Fruit fly (Drosophila melanogaster): ENCODE results near the gene CG16863.

dm6 chr2L:13829540-13829939, 38.8 kb downstream of the CG16863 start, which contains the start of the genes Arpc1 and Orc5:
- TF ChIP-seq CG1233 (GFP tag; optimal IDR thresholded peaks at IDR 0.05) (no peak), fd64A (GFP tag; optimal IDR thresholded peaks at IDR 0.05) (no peak), CG13424 (tag; optimal IDR thresholded peaks at IDR 0.05) (no peak), CG6272 (GFP tag; IDR thresholded peaks at IDR 0.05) (no peak), H2.0 (GFP tag; IDR thresholded peaks at IDR 0.05) (no peak), Sry-δ (GFP tag; optimal IDR thresholded peaks at IDR 0.05) (peak; percentile 96), CG11398 (GFP tag; optimal IDR thresholded peaks at IDR 0.05) (no peak), Mrtf (GFP tag; IDR thresholded peaks at IDR 0.05) (no peak), CG42726 (GFP tag; IDR thresholded peaks at IDR 0.05; ENCODE audit: partially characterized antibody) (peak; percentile 78), CG2199 (GFP tag; IDR thresholded peaks at IDR 0.05) (no peak), Lpt (GFP tag; optimal IDR thresholded peaks at IDR 0.05) (no peak), gsb-n (tag; optimal IDR thresholded peaks at IDR 0.05) (no peak), ttk (GFP tag; IDR thresholded peaks at IDR 0.05) (no peak), Doc2 (GFP tag; IDR thresholded peaks at IDR 0.05) (no peak)

All from whole organism, embryonic.